Worm (Caenorhabditis elegans) whole organism, L4/young adult: ENCODE data around the gene Y38E10A.28.

Experiments used
- W03F9.2 ChIP-seq: fragments of 150-350 bp; optimal IDR thresholded peaks from 2 replicates; lab custom pipeline; 2014; ENCODE audit warnings: missing biosample characterization, missing genetic modification characterization
- dao-5 ChIP-seq: sonication (generic microtip); optimal IDR thresholded peaks from 2 replicates; lab custom pipeline; 2016; ENCODE audit warnings: missing genotype, missing genetic modification characterization, moderate library complexity, missing compliant biosample characterization
- him-1 ChIP-seq: sonication (generic microtip); optimal IDR thresholded peaks from 2 replicates; lab custom pipeline; 2016; ENCODE audit warnings: missing genotype, missing genetic modification reagents, missing genetic modification characterization, missing compliant biosample characterization

The Y38E10A.28 gene

DNA sequence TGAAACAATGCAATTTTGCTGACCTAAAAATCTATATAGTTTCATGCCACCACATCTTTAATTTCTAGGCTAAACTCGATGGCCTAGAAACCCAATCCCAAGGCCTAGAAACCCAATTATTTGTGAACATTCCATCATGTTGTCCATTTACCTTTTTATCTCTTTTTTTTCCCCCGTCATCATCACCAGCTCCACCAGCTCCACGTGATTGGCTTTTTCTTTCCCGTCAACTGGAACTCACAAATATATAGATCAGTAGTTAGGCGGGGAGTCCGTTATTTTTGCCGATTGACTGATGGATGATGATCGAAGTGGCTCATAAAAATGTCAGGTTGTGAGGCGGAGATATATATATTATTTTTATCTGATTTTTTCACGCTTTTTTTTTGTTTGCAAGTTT lies 28.9 kb downstream of the Y38E10A.28 start:
- TF ChIP-seq him-1 = no peak
- TF ChIP-seq W03F9.2 (tag; lab: Kevin White, UChicago) = no peak
- no peak for TF ChIP-seq dao-5 (tag; lab: Kevin White, UChicago)

DNA sequence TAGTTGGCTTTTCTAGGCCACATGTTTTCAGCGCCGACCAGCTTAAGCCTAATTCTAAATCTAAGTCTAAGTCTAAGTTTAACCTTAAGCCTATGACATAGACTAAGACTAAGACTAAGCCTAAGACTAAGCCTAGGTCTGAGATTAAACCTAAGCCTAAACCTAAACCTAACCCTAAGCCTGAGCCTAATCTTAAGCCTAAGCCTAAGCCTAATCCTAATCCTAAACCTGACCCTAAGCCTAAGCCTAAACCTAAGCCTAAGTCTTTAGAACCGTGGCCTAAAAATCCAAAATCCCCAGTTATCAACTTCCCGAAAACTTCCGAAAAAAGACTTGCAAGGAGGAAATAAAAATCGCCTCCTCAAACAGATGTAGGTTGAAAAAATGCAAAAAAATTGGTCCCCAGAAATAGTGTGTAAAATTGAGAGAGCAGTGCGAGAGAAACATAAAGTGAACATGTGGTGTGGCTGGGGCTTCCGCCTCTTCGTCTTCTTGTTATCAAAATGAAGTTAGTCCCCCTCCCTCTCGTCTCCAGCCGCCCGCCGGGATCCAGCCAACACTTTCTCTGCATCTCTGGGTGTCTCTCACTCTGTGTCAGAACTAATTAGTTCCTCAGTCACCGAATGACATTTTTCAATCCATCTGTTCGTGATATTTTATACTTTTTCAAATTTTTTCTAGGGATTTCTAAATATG lies 30.3 kb downstream of the Y38E10A.28 start:
- peak; percentile 18 for TF ChIP-seq W03F9.2 (tag; lab: Kevin White, UChicago)
- TF ChIP-seq dao-5 (tag; lab: Kevin White, UChicago) = no peak
- no peak for TF ChIP-seq him-1

DNA sequence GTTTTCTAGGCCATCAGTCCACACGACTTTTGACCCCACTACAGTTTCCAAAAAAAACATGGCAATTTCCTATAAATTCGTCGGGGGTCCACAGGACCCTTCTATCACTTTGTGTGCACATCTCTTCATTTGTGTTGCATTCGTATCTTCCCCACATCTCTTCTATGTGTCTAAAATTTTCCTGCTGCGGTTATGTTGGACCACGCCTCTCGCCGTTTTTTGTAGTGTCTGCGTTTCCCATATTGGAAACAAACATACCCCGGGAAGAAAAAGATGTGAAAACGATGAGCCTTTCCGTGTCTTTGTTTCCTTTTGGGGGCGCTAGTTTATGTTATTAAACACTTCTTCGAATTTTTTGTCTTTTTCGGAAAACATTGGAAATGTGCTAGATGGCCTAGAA lies 32.4 kb downstream of the Y38E10A.28 start:
- TF ChIP-seq dao-5 (tag; lab: Kevin White, UChicago) = no peak
- no peak for TF ChIP-seq W03F9.2 (tag; lab: Kevin White, UChicago)
- no peak for TF ChIP-seq him-1

DNA sequence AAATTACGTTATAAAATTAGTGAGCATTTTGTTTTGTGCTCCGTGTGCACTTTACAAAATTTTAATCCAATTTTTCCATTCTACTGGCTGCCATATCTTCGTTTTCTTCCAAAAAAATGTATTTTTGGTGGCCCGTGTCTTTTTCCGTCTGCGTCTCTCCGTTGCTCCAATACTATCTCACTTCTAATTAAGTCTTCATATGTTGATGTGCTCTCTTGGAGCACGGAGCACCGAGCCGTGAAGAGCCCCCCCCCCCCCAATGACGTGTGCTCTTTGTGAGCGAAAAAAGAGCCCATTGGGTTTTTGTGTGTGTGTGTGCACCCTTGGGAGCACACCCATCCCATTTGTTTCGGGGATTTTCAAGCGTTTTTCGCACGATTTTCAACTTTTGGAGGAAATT lies 35.5 kb downstream of the Y38E10A.28 start:
- no peak for TF ChIP-seq W03F9.2 (tag; lab: Kevin White, UChicago)
- no peak for TF ChIP-seq dao-5 (tag; lab: Kevin White, UChicago)
- TF ChIP-seq him-1 = no peak

DNA sequence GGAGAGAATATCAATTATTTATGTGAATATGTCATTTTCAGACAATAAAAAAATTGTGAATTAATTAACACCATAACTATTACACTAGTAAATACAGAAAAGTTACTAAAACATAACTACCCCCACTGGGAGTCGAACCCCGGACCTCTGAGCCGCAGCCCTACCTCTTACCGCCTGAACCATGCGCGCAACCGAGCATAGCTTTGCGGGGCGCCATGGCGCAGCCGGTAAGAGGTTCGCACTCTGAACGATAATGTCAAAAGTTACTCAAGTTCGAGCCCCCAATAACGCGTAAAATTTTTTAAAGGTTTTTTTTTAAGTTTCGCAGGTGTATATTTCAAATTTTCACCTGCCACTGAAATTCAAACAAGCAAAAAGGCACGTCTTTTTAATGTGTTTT lies 36.6 kb downstream of the Y38E10A.28 start:
- no peak for TF ChIP-seq him-1
- no peak for TF ChIP-seq dao-5 (tag; lab: Kevin White, UChicago)
- no peak for TF ChIP-seq W03F9.2 (tag; lab: Kevin White, UChicago)

DNA sequence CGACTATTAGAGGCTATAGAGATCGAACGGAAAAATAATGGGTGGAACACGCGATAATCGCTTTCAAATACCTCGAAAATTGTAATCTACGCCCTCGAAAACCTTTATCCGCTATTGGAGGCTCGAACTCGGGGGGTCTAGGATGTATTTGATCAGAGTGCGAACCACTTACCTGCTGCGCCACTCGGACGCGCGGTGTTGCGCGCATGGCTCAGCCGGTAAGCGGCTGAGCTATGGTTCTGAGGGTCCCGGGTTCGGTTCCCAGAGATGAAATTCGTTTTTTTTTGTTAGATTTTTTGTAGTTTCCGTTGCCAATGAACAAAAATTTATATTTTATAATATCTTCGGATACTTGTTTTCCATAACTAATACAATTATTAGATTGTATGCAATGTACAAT lies 38.7 kb downstream of the Y38E10A.28 start:
- TF ChIP-seq him-1 (no peak), W03F9.2 (tag; lab: Kevin White, UChicago) (no peak), dao-5 (tag; lab: Kevin White, UChicago) (no peak)

DNA sequence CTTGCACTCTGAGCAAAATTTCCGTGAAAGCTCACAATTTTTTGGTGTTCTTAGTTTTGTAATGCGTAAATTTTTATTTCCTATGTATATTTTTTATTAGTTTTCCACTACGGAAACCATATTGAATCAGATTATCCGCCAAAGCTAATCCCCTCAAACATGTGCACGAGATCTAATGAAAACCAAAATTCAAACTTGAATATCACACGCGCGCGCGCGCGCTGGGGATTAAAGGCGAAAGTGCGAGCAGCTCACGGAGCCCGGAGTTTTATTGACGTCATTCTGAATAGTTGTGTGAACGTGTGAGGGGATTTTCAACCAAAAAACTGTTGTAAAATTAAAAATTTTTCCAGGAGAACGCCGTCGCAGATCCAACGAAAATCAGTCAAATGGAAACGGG lies 39.4 kb downstream of the Y38E10A.28 start:
- TF ChIP-seq W03F9.2 (tag; lab: Kevin White, UChicago) (no peak), dao-5 (tag; lab: Kevin White, UChicago) (no peak)

DNA sequence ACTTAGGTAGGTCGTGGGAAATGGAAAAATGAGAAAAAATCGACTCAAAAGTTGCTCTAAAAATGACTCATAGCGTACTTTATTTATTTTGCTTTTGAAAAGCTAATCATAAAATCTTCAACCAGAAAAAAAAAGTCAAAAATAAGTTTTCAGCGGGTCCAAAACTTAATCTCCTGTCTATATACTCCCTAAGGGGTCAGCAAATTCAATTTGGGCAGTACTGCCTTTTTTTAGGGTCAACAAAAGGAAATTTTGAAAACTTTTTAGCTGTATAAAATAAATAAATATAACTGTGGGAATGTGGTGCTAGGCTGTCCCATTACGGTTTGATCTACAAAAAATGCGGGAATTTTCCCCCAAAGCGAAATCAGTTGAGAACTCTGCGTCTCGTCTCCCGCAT lies 39.9 kb downstream of the Y38E10A.28 start:
- TF ChIP-seq W03F9.2 (tag; lab: Kevin White, UChicago) = no peak
- TF ChIP-seq him-1 = no peak
- no peak for TF ChIP-seq dao-5 (tag; lab: Kevin White, UChicago)

DNA sequence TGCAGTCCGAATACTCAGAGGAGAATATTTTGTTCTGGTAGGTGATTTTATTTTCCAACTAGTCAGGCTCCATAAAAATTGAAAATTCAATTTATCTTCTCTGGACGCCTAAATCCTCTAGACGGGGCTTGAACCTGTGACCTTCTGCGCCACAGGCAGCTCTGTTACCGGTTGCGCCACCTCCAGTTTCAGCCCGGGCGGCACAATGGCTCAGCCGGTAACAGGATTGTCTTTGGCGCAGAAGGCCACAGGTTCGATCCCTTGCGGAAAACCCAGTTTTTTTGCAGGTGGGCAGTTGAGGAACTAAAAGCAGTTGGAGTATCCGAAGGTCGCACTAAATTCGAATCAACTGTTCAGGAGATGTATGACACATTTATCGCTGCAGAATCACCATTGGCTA lies 40.4 kb downstream of the Y38E10A.28 start:
- TF ChIP-seq W03F9.2 (tag; lab: Kevin White, UChicago) = no peak
- no peak for TF ChIP-seq him-1
- no peak for TF ChIP-seq dao-5 (tag; lab: Kevin White, UChicago)

DNA sequence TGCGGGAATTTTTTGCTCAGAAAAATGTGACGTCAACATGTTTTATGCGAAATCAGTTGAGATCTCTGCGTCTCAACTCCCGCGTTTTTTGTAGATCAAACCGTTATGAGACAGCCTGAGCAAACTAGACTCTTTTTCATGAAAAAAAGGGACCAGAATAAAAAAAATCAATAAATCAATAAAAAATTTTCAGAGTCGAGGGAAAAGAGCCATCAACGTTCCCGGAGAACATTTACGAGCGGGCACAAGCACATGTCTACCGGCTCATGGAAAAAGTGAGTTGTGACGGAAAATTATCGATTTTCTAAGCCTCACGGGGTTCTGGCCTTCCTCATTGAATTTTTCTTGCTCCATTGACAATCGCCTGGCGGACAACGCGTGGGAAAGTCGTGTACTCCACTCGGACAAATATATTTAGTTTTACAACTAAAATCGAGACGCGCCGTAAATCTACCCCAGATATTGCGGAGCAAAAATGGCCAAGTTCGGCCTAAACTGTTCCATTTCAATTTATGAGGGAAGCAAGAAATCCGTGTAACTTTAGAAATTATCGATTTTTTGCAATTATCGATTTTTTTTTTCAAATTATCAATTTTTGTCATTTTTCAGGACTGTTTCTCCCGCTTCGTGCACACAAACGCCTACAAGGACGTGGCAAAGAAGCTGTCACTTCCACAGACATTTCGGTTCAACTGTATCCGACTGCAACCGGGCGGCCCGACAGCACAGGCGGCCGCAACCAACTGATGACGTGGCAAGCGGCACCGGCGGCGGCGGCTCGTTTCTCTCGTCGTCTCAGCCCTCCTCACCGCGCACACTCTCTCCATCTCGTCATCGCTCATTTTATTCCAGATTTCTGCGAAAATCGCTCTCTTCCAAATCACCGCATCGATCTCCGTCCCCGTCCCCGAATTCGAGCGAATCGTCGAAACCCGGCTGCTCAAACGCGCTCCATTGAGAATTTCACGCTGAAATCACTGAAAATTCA lies 41.7 kb downstream of the Y38E10A.28 start:
- TF ChIP-seq W03F9.2 (tag; lab: Kevin White, UChicago) (no peak), dao-5 (tag; lab: Kevin White, UChicago) (no peak), him-1 (no peak)

DNA sequence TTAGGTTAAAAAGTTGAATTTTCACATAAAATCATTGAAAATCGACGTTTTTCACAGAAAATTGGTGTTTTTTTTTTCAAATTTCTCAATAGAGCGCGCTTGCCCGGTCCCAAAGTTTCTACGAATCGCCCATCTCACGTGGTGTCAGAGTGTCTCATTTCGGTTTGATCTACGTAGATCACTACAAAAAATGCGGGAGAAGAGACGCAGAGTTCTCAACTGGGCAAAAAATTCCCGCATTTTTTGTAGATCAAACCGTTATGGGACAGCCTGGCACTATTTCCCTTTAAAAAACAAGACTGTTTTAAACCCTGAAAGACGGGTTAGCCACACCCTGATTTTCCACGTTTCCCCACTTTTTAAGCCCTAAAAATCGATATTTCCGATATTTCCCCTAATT lies 42.4 kb downstream of the Y38E10A.28 start:
- TF ChIP-seq W03F9.2 (tag; lab: Kevin White, UChicago) = no peak
- no peak for TF ChIP-seq him-1
- no peak for TF ChIP-seq dao-5 (tag; lab: Kevin White, UChicago)

DNA sequence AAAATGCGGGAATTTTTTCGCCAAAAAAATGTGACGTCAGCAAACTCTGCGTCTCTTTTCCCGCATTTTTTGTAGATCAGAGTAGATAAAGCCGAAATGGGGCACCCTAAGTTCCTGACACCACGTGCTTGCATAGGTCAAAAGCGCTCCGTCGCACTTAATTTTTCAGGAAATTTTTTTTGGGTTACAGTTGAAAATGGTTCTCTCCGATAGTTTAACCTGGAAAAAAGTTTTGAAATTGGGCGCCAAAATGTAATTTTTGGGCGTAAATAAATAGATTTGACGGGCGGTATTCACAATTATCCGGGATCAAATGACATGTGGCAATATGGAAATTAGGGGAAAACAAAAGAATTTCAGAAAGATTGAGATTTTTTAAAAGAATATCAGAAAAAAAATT lies 43.0 kb downstream of the Y38E10A.28 start:
- TF ChIP-seq W03F9.2 (tag; lab: Kevin White, UChicago) (no peak), him-1 (no peak), dao-5 (tag; lab: Kevin White, UChicago) (no peak)

DNA sequence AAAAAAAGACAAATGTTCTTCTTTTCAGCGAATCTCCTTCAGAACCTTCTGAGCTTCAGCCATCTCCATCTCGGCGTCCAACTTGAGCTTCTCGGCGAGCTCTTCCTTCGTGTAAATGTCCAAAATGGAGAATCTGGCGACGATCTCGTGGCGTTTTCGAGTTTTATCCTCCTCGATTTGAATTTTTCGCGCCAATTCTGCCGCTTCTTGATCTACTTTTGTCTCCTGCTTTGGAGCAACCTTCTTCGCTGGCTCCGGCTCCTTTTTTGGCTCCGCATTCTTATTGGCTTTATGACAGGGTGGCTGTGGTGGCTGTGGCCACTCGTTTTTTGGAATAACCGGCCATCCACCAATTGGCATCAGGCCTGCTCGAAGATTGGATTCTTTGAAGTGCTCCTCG lies 43.8 kb downstream of the Y38E10A.28 start:
- TF ChIP-seq W03F9.2 (tag; lab: Kevin White, UChicago) (no peak), dao-5 (tag; lab: Kevin White, UChicago) (no peak), him-1 (no peak)

DNA sequence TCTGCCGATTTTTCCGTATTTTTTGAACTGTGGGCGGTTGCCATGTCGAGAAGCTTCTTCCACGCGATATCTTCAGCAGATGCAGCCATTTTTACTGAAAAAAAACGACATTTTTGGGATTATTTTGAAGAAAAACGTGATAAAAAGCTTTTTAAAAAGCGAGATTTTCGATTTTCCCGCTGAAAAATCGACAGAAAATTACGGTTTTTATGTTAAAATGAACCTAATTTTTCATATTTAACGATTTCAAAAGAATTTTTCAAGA lies 48.2 kb downstream of the Y38E10A.28 start, which contains the start of gene Y38E10A.22:
Y38E10A.22 (minus strand) TSS at position 101 of the 265 bp plus-strand sequence.
- TF ChIP-seq dao-5 (tag; lab: Kevin White, UChicago) (no peak), W03F9.2 (tag; lab: Kevin White, UChicago) (no peak), him-1 (no peak)
